Worm (Caenorhabditis elegans) whole organism, L4 larva: ENCODE results near the gene snfc-5.

Experiments
- D1046.2 ChIP-seq: fragments of 200-800 bp; sonication (Bioruptor generic); IDR thresholded peaks from 2 replicates; pipeline ENCODE4 v1.3.6; 2022; ENCODE audit warnings: missing genetic modification characterization, missing compliant biosample characterization
- ZK546.5 ChIP-seq, 2 experiments: sonication (generic microtip); optimal IDR thresholded peaks; 2 replicates each; lab custom pipeline; 2017; ENCODE audit warnings: missing biosample characterization in 2 of 2, missing genetic modification characterization in 2 of 2
- arid-1 ChIP-seq: fragments of 200-800 bp; sonication (Bioruptor generic); conservative IDR thresholded peaks from 2 replicates; pipeline ENCODE4 v1.3.6; 2022; ENCODE audit warnings: missing genetic modification reagents, missing genetic modification characterization, missing compliant biosample characterization
- ceh-82 ChIP-seq: sonication (generic microtip); optimal IDR thresholded peaks from 2 replicates; lab custom pipeline; 2017; ENCODE audit warnings: missing biosample characterization, missing genetic modification characterization
- egl-43 ChIP-seq: fragments of 200-800 bp; sonication (Bioruptor generic); IDR thresholded peaks from 2 replicates; pipeline ENCODE4 v1.3.6; 2022; ENCODE audit warnings: missing genetic modification reagents, missing genetic modification characterization, missing compliant biosample characterization
- hlh-30 ChIP-seq: sonication (generic microtip); optimal IDR thresholded peaks from 2 replicates; lab custom pipeline; 2017; ENCODE audit warnings: antibody characterized with exemption, mild to moderate bottlenecking, missing genetic modification characterization, missing compliant biosample characterization; ENCODE audit not compliant: insufficient read depth
- lin-39 ChIP-seq: fragments of 150-350 bp; optimal IDR thresholded peaks from 2 replicates; lab custom pipeline; 2014; ENCODE audit warnings: missing biosample characterization, missing genetic modification reagents, missing genetic modification characterization
- madf-9 ChIP-seq: fragments of 200-800 bp; sonication (Bioruptor generic); conservative IDR thresholded peaks from 2 replicates; pipeline ENCODE4 v1.3.6; 2022; ENCODE audit warnings: missing genetic modification reagents, missing genetic modification characterization, missing compliant biosample characterization
- mdl-1 ChIP-seq, 2 experiments: fragments of 150-350 bp in 1 of 2; sonication (generic microtip) in 1 of 2; optimal IDR thresholded peaks; 2 replicates each; lab custom pipeline; 2014 to 2017; ENCODE audit warnings: missing biosample characterization in 2 of 2, missing genetic modification characterization in 2 of 2
- pha-4 ChIP-seq, 2 experiments: fragments of 150-350 bp in 1 of 2; fragments of 200-800 bp in 1 of 2; sonication (Bioruptor generic) in 1 of 2; IDR thresholded peaks in 1 of 2; optimal IDR thresholded peaks in 1 of 2; 2 replicates each; pipeline versions ENCODE4 v1.3.6 to Lab custom; 2014 to 2022; ENCODE audit warnings: missing genetic modification characterization in 2 of 2, missing genetic modification reagents in 2 of 2, missing biosample characterization in 1 of 2, missing compliant biosample characterization in 1 of 2
- saeg-2 ChIP-seq: fragments of 200-800 bp; sonication (Bioruptor generic); IDR thresholded peaks from 2 replicates; pipeline ENCODE4 v1.3.6; 2022; ENCODE audit warnings: missing genetic modification reagents, missing genetic modification characterization, missing compliant biosample characterization
- snpc-1.2 ChIP-seq: fragments of 200-800 bp; sonication (Bioruptor generic); IDR thresholded peaks from 2 replicates; pipeline ENCODE4 v1.3.6; 2022; ENCODE audit warnings: missing genetic modification reagents, missing genetic modification characterization, missing compliant biosample characterization
- zag-1 ChIP-seq: fragments of 150-350 bp; optimal IDR thresholded peaks from 2 replicates; lab custom pipeline; 2014; ENCODE audit warnings: missing biosample characterization, missing genetic modification characterization

DNA sequence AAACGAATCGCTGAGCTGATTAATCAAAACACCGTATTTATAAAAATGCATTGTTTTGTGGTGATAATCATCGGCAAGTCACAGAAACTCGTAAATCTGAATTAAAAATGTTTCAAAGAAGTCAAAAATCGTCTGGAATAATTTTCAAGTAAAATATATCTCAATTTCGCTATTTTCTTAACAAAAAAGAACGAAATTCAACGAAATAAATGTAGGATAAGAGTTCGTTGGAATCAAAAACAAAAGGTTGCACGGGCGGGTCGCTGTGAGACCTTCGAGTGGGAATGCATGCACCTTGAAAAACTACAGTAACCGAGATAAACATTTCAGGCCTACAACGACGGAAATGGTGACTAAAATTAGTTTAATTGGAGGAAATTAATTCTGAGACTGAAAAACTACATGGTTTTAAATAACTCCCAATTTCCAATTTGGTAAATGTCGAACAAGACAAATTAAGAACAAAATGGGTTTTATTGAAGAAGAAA lies 29.8 kb downstream of the snfc-5 start, which contains the start of gene C28A5.1:
- TF ChIP-seq madf-9 (GFP tag; lab: Robert Waterston, UW) (no peak), saeg-2 (GFP tag; lab: Robert Waterston, UW) (no peak), ZK546.5 (tag; optimal IDR thresholded peaks at IDR 0.05; lab: Kevin White, UChicago) (no peak), arid-1 (GFP tag; lab: Robert Waterston, UW) (no peak), snpc-1.2 (GFP tag; lab: Robert Waterston, UW) (no peak), hlh-30 (tag; lab: Kevin White, UChicago) (no peak), pha-4 (GFP tag; IDR thresholded peaks at IDR 0.05; lab: Robert Waterston, UW) (no peak), pha-4 (tag; optimal IDR thresholded peaks at IDR 0.05; lab: Kevin White, UChicago) (no peak), lin-39 (no peak), ceh-82 (no peak), D1046.2 (GFP tag; lab: Robert Waterston, UW) (no peak), zag-1 (no peak), mdl-1 (tag; optimal IDR thresholded peaks at IDR 0.05; lab: Kevin White, UChicago) (no peak), egl-43 (GFP tag; lab: Robert Waterston, UW) (no peak)
